Fruit fly (Drosophila melanogaster): Measurements from ENCODE around the gene CG3842.

Gene CG3842

DNA sequence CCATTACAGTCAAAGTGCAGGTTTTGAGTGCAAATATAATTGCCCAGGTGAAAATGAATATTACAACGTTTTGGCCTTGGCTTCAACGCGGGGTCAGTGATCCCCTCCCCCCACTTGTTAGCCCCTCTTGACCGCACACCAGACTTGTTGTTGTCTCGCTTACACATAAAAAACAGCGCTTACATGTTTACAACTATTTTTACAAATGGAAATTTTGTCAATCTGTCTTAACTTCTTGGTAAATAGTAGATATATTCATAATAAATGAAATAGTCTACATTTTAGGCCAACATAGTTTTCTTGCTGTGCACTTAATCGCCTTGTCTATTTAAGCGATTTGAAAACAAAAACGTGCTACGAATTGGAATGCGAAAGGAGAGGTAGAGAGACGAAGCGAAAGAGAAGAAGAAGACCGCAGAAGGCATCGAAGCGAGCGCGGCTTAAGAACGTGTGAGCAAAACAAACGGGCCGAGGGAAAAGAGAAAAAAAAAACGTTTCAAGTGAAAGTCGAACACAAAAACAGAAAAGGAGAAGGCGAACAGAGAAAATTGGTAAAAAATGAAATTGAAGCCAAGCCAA, 2.5 kb downstream of the CG3842 start (continued):
- TF ChIP-seq CG3847 (GFP tag; IDR thresholded peaks at IDR 0.05) = peak; percentile 45
- no peak for TF ChIP-seq Dp (GFP tag; optimal IDR thresholded peaks at IDR 0.05)
- peak; percentile 53; the same call in 2 of the 3 replicates for TF ChIP-seq Aef1 (GFP tag; IDR thresholded peaks at IDR 0.05)
- no peak for TF ChIP-seq CkIIα-i1 (GFP tag; IDR thresholded peaks at IDR 0.05)
- TF ChIP-seq CHES-1-like (GFP tag; optimal IDR thresholded peaks at IDR 0.05) = no peak
- peak; percentile 65 for TF ChIP-seq gro (GFP tag; optimal IDR thresholded peaks at IDR 0.05)

DNA sequence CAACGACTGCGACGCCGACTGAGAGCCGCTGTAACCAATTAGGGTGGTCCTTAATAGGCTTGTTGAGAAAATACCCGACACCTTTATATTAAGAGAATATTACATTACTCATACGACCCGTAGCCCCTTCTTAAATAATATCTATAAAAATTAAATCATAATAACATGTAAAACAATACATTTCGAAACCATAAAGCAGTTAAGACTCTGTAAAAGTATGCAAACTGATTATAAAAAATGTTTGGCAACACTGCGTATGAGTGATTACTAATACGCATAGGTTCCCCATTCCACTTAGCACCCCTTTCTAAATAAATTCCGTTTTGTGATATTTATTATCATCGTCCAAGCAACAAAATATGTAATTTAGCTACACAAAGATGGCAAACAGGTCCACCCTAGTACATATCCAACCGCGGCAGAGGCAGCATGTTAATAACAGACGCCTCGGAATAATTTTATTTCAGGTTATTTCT, 3.1 kb downstream of the CG3842 start:
- TF ChIP-seq kah (GFP tag; optimal IDR thresholded peaks at IDR 0.05) (peak; percentile 51), tup (GFP tag; optimal IDR thresholded peaks at IDR 0.05) (no peak), CG2875 (GFP tag; optimal IDR thresholded peaks at IDR 0.05) (peak; percentile 68), Gsc (GFP tag; IDR thresholded peaks at IDR 0.05) (no peak), usp (GFP tag; optimal IDR thresholded peaks at IDR 0.05) (no peak), Mes4 (GFP tag; optimal IDR thresholded peaks at IDR 0.05) (no peak), CG6175 (GFP tag; IDR thresholded peaks at IDR 0.05) (no peak), CG8478 (optimal IDR thresholded peaks at IDR 0.05) (no peak), CG2129 (GFP tag; IDR thresholded peaks at IDR 0.05; ENCODE audit: partially characterized antibody) (no peak), ara (GFP tag; IDR thresholded peaks at IDR 0.05) (no peak), BtbVII (GFP tag; optimal IDR thresholded peaks at IDR 0.05) (peak; percentile 83), CG15011 (GFP tag; optimal IDR thresholded peaks at IDR 0.05) (peak; percentile 77), Dip3 (GFP tag; optimal IDR thresholded peaks at IDR 0.05) (peak; percentile 34), CG33557 (GFP tag; optimal IDR thresholded peaks at IDR 0.05) (peak; percentile 6), sisA (GFP tag; IDR thresholded peaks at IDR 0.05) (no peak), p53 (GFP tag; optimal IDR thresholded peaks at IDR 0.05) (no peak), CG15601 (tag; optimal IDR thresholded peaks at IDR 0.05) (peak; percentile 75), HLH54F (GFP tag; optimal IDR thresholded peaks at IDR 0.05) (peak; percentile 31), esg (GFP tag; conservative IDR thresholded peaks at IDR 0.05) (peak; percentile 56), CG4617 (GFP tag; optimal IDR thresholded peaks at IDR 0.05; ENCODE audit: borderline replicate concordance) (no peak), salm (tag; optimal IDR thresholded peaks at IDR 0.05) (peak; percentile 58), psq (GFP tag; optimal IDR thresholded peaks at IDR 0.05) (no peak), bbx (GFP tag; IDR thresholded peaks at IDR 0.05; ENCODE audit: partially characterized antibody) (no peak), NfI (GFP tag; optimal IDR thresholded peaks at IDR 0.05) (peak; percentile 76), CG14667 (GFP tag; IDR thresholded peaks at IDR 0.05) (0 out of 2 replicates have a peak, but pooled peaks have one; percentile 27), CG10321 (GFP tag; IDR thresholded peaks at IDR 0.05) (no peak), CG3726 (GFP tag; IDR thresholded peaks at IDR 0.05) (no peak), chm (GFP tag; IDR thresholded peaks at IDR 0.05) (no peak), phol (tag; optimal IDR thresholded peaks at IDR 0.05) (peak; percentile 82), nau (GFP tag; optimal IDR thresholded peaks at IDR 0.05) (peak; percentile 81), CG4360 (GFP tag; IDR thresholded peaks at IDR 0.05) (0 out of 2 replicates have a peak, but pooled peaks have one; percentile 8), pzg (GFP tag; optimal IDR thresholded peaks at IDR 0.05) (no peak), CG2199 (GFP tag; IDR thresholded peaks at IDR 0.05) (no peak), Dbx (GFP tag; IDR thresholded peaks at IDR 0.05) (no peak), CG5245 (GFP tag; optimal IDR thresholded peaks at IDR 0.05) (peak; percentile 61), wor (GFP tag; IDR thresholded peaks at IDR 0.05) (0 out of 2 replicates have a peak, but pooled peaks have one; percentile 30), CG12769 (tag; optimal IDR thresholded peaks at IDR 0.05) (peak; percentile 39), CkIIα-i1 (GFP tag; IDR thresholded peaks at IDR 0.05) (no peak), CG13123 (GFP tag; optimal IDR thresholded peaks at IDR 0.05) (peak; percentile 13), wdn (GFP tag; IDR thresholded peaks at IDR 0.05) (peak; percentile 50; the same call in 1 of the 2 replicates), Sox100B (GFP tag; optimal IDR thresholded peaks at IDR 0.05) (peak; percentile 88), Camta (GFP tag; optimal IDR thresholded peaks at IDR 0.05) (no peak), CG15479 (GFP tag; optimal IDR thresholded peaks at IDR 0.05) (no peak), Optix (GFP tag; IDR thresholded peaks at IDR 0.05) (no peak)

Measured in whole organism, embryonic.